Worm (Caenorhabditis elegans): Measurements from ENCODE around the gene Y69H2.10.

Gene Y69H2.10

DNA sequence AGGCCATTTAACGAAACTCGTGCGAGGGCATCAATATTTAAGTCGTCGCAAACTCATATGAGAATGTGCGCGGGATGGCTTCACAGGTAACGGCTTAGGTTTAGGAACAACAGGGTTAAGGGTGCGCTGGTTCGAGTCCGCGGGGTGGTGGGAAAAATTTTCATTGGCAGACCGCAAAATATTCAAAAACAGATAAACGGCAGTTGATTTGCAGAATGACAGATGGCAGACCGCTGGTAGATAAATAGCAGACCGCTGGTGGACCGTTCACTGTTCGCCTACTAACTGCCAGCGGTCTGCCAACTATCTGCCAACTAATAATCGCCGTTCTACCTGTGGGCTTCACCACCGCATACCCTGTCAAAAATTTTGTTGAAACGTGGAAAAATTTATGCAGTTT lies 42.0 kb downstream of the Y69H2.10 start:
- no peak for TF ChIP-seq dve-1 (tag; optimal IDR thresholded peaks at IDR 0.05)
- peak; percentile 6 for TF ChIP-seq hlh-13 (GFP tag; optimal IDR thresholded peaks at IDR 0.05)
- TF ChIP-seq pat-9 (tag; optimal IDR thresholded peaks at IDR 0.05), result peak; percentile 7
- TF ChIP-seq nhr-232 (tag; optimal IDR thresholded peaks at IDR 0.05), result peak; percentile 12
- TF ChIP-seq hlh-15 (tag; optimal IDR thresholded peaks at IDR 0.05), result no peak
- peak; percentile 67 for TF ChIP-seq rnt-1 (tag; optimal IDR thresholded peaks at IDR 0.05)
- TF ChIP-seq ceh-6 (GFP tag; optimal IDR thresholded peaks at IDR 0.05), result peak; percentile 28

DNA sequence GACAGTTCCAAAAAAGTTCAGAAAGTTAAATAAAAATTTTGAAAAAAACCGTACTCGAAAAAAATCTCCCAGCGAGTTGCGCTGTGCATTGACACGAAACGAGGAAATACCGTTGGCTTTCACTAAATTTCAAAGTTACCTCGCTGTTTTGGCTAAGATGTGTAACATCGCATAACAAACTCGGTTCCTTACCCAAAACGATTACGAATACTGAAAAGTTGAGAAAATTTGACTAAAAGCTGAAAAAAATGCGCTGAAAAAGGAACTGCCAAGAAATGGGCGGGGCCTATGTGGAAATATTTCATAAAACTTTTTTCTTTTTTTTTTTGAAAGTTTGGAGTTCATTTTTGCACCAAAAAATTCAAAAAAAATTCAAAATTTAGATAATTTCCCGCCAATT lies 49.3 kb downstream of the Y69H2.10 start:
- TF ChIP-seq hlh-13 (GFP tag; optimal IDR thresholded peaks at IDR 0.05) (no peak), ztf-16 (tag; optimal IDR thresholded peaks at IDR 0.05) (peak; percentile 32)

DNA sequence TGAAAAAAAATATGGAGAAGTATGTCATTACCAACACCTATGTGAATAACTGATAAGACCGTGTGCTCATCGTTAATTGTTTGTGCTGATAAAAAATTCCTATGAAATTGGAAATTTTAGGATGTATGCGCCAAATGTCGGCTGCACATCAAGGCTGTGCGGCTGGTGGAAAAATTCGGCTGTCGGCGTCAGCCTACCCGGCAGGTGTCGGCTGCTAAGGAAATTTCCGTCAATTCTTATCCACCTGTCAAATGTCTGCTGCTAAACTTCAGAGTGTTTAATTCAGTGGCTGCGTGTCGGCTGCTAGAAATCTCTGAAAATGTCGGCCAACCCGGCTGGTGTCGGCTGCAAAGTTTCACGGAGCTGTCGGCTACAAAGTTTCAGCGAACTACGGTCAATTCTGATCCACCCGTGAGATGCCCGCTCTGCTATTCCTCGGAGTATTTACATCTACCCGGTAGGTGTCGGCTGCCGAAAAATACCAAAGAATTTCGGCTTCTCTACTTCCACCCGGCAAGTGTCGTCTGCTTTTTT lies 49.9 kb downstream of the Y69H2.10 start, which contains the start of gene Y17D7C.2:
Gene Y17D7C.2, minus strand, starts transcription at position 32 of the 534 bp plus-strand sequence.
- TF ChIP-seq syd-9 (tag; optimal IDR thresholded peaks at IDR 0.05) (peak; percentile 21), ceh-18 (tag; optimal IDR thresholded peaks at IDR 0.05) (no peak), pha-4 (tag; optimal IDR thresholded peaks at IDR 0.05) (no peak), hlh-13 (GFP tag; optimal IDR thresholded peaks at IDR 0.05) (peak; percentile 32), tbx-7 (tag; optimal IDR thresholded peaks at IDR 0.05) (peak; percentile 13), ceh-6 (GFP tag; optimal IDR thresholded peaks at IDR 0.05) (peak; percentile 46), ttx-3 (tag; optimal IDR thresholded peaks at IDR 0.05) (no peak), ahr-1 (tag; optimal IDR thresholded peaks at IDR 0.05) (peak; percentile 2), rnt-1 (tag; optimal IDR thresholded peaks at IDR 0.05) (peak; percentile 40), mec-3 (tag; optimal IDR thresholded peaks at IDR 0.05; ENCODE audit: borderline replicate concordance) (no peak), ceh-31 (tag; optimal IDR thresholded peaks at IDR 0.05) (peak; percentile 2), ceh-19 (GFP tag; optimal IDR thresholded peaks at IDR 0.05) (peak; percentile 65), elt-2 (tag; optimal IDR thresholded peaks at IDR 0.05) (peak; percentile 66), zip-5 (tag; optimal IDR thresholded peaks at IDR 0.05) (peak; percentile 2), nhr-232 (tag; optimal IDR thresholded peaks at IDR 0.05) (peak; percentile 57), pat-9 (tag; optimal IDR thresholded peaks at IDR 0.05) (peak; percentile 36)

DNA sequence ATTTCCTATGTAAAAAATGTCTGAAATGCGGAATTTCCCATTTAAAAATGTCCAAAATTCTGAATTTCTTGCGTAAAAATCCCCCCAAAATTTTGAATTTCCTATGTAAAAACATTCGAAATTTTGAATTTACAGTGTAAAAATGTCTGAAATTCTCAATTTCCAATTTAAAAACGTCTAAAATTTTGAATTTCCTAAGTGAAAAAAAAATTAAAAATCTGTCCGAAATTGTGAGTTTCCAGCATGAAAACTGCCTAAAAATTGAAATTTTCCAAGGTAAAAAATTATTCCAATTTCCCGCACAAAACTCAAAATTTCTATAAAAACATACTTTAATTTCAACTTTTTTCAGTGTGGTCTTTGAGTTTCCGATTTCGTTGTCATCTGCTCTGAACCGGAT lies 51.8 kb downstream of the Y69H2.10 start:
- TF ChIP-seq unc-86 (tag; optimal IDR thresholded peaks at IDR 0.05) (peak; percentile 7), sox-4 (tag; optimal IDR thresholded peaks at IDR 0.05) (no peak)

DNA sequence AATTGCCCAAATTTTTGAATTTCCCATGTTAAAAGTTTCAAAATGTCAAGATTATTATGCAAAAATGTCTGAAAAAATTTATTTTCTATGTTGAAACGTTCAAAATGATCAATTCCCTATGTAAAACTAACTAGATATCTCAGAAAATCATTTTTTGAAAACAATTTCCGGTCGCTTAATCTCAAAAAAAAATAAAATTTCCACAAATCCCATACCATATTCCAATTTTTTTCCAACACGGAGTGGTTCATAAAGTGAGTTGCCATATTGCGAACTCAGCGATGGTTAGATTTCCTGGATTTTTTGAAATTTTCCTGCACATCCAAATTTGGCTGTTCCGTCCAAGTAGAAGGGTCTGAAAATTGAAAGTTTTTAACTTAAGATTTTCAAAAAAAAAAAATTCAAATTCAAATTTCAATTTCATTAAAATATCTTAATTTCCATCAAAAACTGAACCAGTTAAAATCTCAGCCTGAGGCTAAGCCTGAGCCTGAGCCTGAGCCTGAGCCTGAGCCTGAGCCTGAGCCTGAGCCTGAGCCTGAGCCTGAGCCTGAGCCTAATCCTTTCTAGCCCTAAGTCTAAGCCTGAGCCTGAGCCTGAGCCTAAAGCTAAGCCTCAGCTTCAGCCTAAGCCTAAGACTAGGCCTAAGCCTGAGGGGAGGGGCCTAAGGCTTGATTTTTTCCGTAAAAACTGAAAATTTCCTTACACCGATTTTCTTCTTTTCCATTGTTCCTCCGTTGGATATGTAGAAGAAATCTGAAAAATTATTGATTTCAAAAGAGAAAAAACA lies 52.6 kb downstream of the Y69H2.10 start:
- peak; percentile 37 for TF ChIP-seq ceh-9 (tag; optimal IDR thresholded peaks at IDR 0.05)
- TF ChIP-seq odd-2 (tag; optimal IDR thresholded peaks at IDR 0.05), result peak; percentile 35
- no peak for TF ChIP-seq ceh-19 (GFP tag; optimal IDR thresholded peaks at IDR 0.05)
- TF ChIP-seq dve-1 (tag; optimal IDR thresholded peaks at IDR 0.05), result peak; percentile 88
- no peak for TF ChIP-seq unc-55 (GFP tag; optimal IDR thresholded peaks at IDR 0.05)

DNA sequence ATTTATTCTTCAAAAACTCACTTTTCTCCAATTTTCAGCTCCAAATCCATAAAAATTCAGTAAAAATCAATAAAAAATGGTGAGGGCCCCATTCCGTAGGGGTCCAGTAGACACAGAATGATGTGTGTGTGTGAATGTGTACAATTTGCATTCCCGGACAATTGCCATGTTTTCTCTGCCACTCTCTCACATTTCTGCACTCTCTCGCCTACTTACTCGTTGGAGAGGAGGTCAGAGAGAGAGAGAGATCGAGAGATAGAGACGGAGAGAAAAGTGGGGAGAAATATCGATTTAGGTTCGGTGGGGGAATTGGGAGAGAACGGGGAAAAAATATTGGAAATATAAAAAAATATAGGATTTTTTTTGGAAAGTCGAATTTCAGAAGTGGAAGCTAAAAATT lies 53.5 kb downstream of the Y69H2.10 start:
- TF ChIP-seq che-1 (tag; optimal IDR thresholded peaks at IDR 0.05), result no peak
- TF ChIP-seq fax-1 (tag; optimal IDR thresholded peaks at IDR 0.05), result no peak
- peak; percentile 62 for TF ChIP-seq ets-4 (tag; optimal IDR thresholded peaks at IDR 0.05)
- TF ChIP-seq pax-1 (tag; optimal IDR thresholded peaks at IDR 0.05), result peak; percentile 70
- TF ChIP-seq hlh-8 (tag; optimal IDR thresholded peaks at IDR 0.05), result no peak
- peak; percentile 58 for TF ChIP-seq F13H6.1 (tag; optimal IDR thresholded peaks at IDR 0.05)
- TF ChIP-seq syd-9 (tag; optimal IDR thresholded peaks at IDR 0.05), result peak; percentile 29
- peak; percentile 54 for TF ChIP-seq unc-86 (tag; optimal IDR thresholded peaks at IDR 0.05)
- no peak for TF ChIP-seq hlh-13 (GFP tag; optimal IDR thresholded peaks at IDR 0.05)
- peak; percentile 65 for TF ChIP-seq pqm-1 (tag; optimal IDR thresholded peaks at IDR 0.05)
- no peak for TF ChIP-seq ama-1 (optimal IDR thresholded peaks at IDR 0.05)
- no peak for TF ChIP-seq mec-3 (tag; optimal IDR thresholded peaks at IDR 0.05; ENCODE audit: borderline replicate concordance)
- TF ChIP-seq dve-1 (tag; optimal IDR thresholded peaks at IDR 0.05), result peak; percentile 52
- peak; percentile 92 for TF ChIP-seq ceh-30 (tag; optimal IDR thresholded peaks at IDR 0.05)
- peak; percentile 50 for TF ChIP-seq ceh-34 (tag; optimal IDR thresholded peaks at IDR 0.05)
- TF ChIP-seq tbx-7 (tag; optimal IDR thresholded peaks at IDR 0.05), result no peak
- no peak for TF ChIP-seq ceh-9 (tag; optimal IDR thresholded peaks at IDR 0.05)
- peak; percentile 7 for TF ChIP-seq ceh-2 (tag; optimal IDR thresholded peaks at IDR 0.05)
- TF ChIP-seq hlh-6 (tag; optimal IDR thresholded peaks at IDR 0.05), result no peak
- no peak for TF ChIP-seq C38D4.7 (GFP tag; optimal IDR thresholded peaks at IDR 0.05)
- no peak for TF ChIP-seq K02D7.2 (tag; optimal IDR thresholded peaks at IDR 0.05)
- no peak for TF ChIP-seq ref-2 (tag; optimal IDR thresholded peaks at IDR 0.05)
- peak; percentile 35 for TF ChIP-seq dmd-4 (tag; optimal IDR thresholded peaks at IDR 0.05; ENCODE audit: borderline replicate concordance)
- TF ChIP-seq zip-5 (tag; optimal IDR thresholded peaks at IDR 0.05), result no peak
